Fruit fly (Drosophila melanogaster): ENCODE data around the gene CG4558.

Gene CG4558

dm6 chrX:6843841-6844440 is 5.6 kb upstream of the CG4558 start, which contains the start of the genes CG14435 and Tmf (continued):
- peak; percentile 12 for TF ChIP-seq CG17912 (GFP tag; optimal IDR thresholded peaks at IDR 0.05)
- no peak for TF ChIP-seq eve (GFP tag; optimal IDR thresholded peaks at IDR 0.05)
- peak; percentile 86 for TF ChIP-seq tgo (GFP tag; IDR thresholded peaks at IDR 0.05)
- TF ChIP-seq Blimp-1 (GFP tag; optimal IDR thresholded peaks at IDR 0.05): peak; percentile 12
- TF ChIP-seq CG17385 (GFP tag; optimal IDR thresholded peaks at IDR 0.05): peak; percentile 74
- peak; percentile 90 for TF ChIP-seq CG13775 (GFP tag; optimal IDR thresholded peaks at IDR 0.05)
- peak; percentile 72 for TF ChIP-seq CG8765 (GFP tag; IDR thresholded peaks at IDR 0.05)
- no peak for TF ChIP-seq CG12744 (GFP tag; optimal IDR thresholded peaks at IDR 0.05)
- peak; percentile 52 for TF ChIP-seq CG13624 (GFP tag; optimal IDR thresholded peaks at IDR 0.05)
- TF ChIP-seq ken (GFP tag; IDR thresholded peaks at IDR 0.05): peak; percentile 85
- TF ChIP-seq CG10147 (GFP tag; optimal IDR thresholded peaks at IDR 0.05): peak; percentile 77
- TF ChIP-seq usp (GFP tag; optimal IDR thresholded peaks at IDR 0.05): no peak
- TF ChIP-seq H15 (GFP tag; IDR thresholded peaks at IDR 0.05): peak; percentile 82
- peak; percentile 51; the same call in 2 of the 3 replicates for TF ChIP-seq CG6791 (GFP tag; IDR thresholded peaks at IDR 0.05; ENCODE audit: partially characterized antibody)
- TF ChIP-seq CG3065 (GFP tag; optimal IDR thresholded peaks at IDR 0.05): no peak
- peak; percentile 48 to 75 for TF ChIP-seq Pdp1 (GFP tag; optimal IDR thresholded peaks at IDR 0.05)
- TF ChIP-seq Bgb (GFP tag; IDR thresholded peaks at IDR 0.05; ENCODE audit: partially characterized antibody): peak; percentile 21; the same call in 1 of the 2 replicates
- TF ChIP-seq CG1647 (GFP tag; optimal IDR thresholded peaks at IDR 0.05): peak; percentile 35
- TF ChIP-seq Lpt (GFP tag; optimal IDR thresholded peaks at IDR 0.05): no peak
- TF ChIP-seq Sin3A (optimal IDR thresholded peaks at IDR 0.05): peak; percentile 34
- peak; percentile 52 for TF ChIP-seq CG16863 (GFP tag; optimal IDR thresholded peaks at IDR 0.05)
- peak; percentile 68 for TF ChIP-seq CG6683 (GFP tag; optimal IDR thresholded peaks at IDR 0.05)
- peak; percentile 69 for TF ChIP-seq Poxn (GFP tag; IDR thresholded peaks at IDR 0.05)
- no peak for TF ChIP-seq CG4282 (GFP tag; optimal IDR thresholded peaks at IDR 0.05)
- peak; percentile 84 for TF ChIP-seq dmrt11E (tag; optimal IDR thresholded peaks at IDR 0.05)
- TF ChIP-seq CG3281 (GFP tag; optimal IDR thresholded peaks at IDR 0.05): peak; percentile 83
- TF ChIP-seq CG17328 (GFP tag; IDR thresholded peaks at IDR 0.05): peak; percentile 81
- peak; percentile 87 for TF ChIP-seq CG2120 (GFP tag; optimal IDR thresholded peaks at IDR 0.05)
- no peak for TF ChIP-seq crc (GFP tag; optimal IDR thresholded peaks at IDR 0.05)
- peak; percentile 76 for TF ChIP-seq wdn (GFP tag; IDR thresholded peaks at IDR 0.05)
- peak; percentile 56; the same call in 1 of the 3 replicates for TF ChIP-seq HLH4C (GFP tag; IDR thresholded peaks at IDR 0.05; ENCODE audit: partially characterized antibody)
- TF ChIP-seq CG12299 (tag; optimal IDR thresholded peaks at IDR 0.05): peak; percentile 62
- peak; percentile 43; the same call in 1 of the 2 replicates for TF ChIP-seq amos (GFP tag; IDR thresholded peaks at IDR 0.05; ENCODE audit: partially characterized antibody)
- no peak for TF ChIP-seq CG8478 (optimal IDR thresholded peaks at IDR 0.05)
- TF ChIP-seq pum (GFP tag; optimal IDR thresholded peaks at IDR 0.05): peak; percentile 55
- TF ChIP-seq CG18262 (tag; optimal IDR thresholded peaks at IDR 0.05): peak; percentile 88
- peak; percentile 79 for TF ChIP-seq CG7556 (GFP tag; optimal IDR thresholded peaks at IDR 0.05)
- peak; percentile 86 for TF ChIP-seq E2f1 (GFP tag; IDR thresholded peaks at IDR 0.05)
- peak; percentile 49; the same call in 2 of the 3 replicates for TF ChIP-seq Opbp (GFP tag; IDR thresholded peaks at IDR 0.05; ENCODE audit: partially characterized antibody)
- no peak for TF ChIP-seq pan (optimal IDR thresholded peaks at IDR 0.05)
- peak in 1 of 2 experiments; percentile 82 for TF ChIP-seq pan (GFP tag; optimal IDR thresholded peaks at IDR 0.05 in 1 of 2, IDR thresholded peaks at IDR 0.05 in 1 of 2)
- peak in 1 of 2 experiments; percentile 46 for TF ChIP-seq Hr78 (GFP tag; optimal IDR thresholded peaks at IDR 0.05)
- TF ChIP-seq CG17568 (GFP tag; optimal IDR thresholded peaks at IDR 0.05): no peak
- TF ChIP-seq Dll (GFP tag; IDR thresholded peaks at IDR 0.05; ENCODE audit: partially characterized antibody): peak; percentile 66
- peak; percentile 58 for TF ChIP-seq kay (GFP tag; optimal IDR thresholded peaks at IDR 0.05)
- TF ChIP-seq NC2α (GFP tag; optimal IDR thresholded peaks at IDR 0.05): no peak
- TF ChIP-seq GATAe (GFP tag; conservative IDR thresholded peaks at IDR 0.05): peak; percentile 38; the same call in 1 of the 2 replicates
- peak; percentile 48 for TF ChIP-seq Six4 (GFP tag; optimal IDR thresholded peaks at IDR 0.05)
- peak; percentile 63 for TF ChIP-seq Nf-YB (GFP tag; optimal IDR thresholded peaks at IDR 0.05)
- TF ChIP-seq CG10543 (GFP tag; optimal IDR thresholded peaks at IDR 0.05): peak; percentile 75

Measured in whole organism, embryonic.